Fruit fly (Drosophila melanogaster) whole organism, adult: ENCODE data around the gene vilya.

Experiments used
- CG11617 ChIP-seq: fragments of 200-800 bp; sonication (Bioruptor generic); optimal IDR thresholded peaks from 2 replicates; lab custom pipeline; 2017; ENCODE audit warnings: mild to moderate bottlenecking, missing biosample characterization, missing genetic modification reagents, missing genetic modification characterization
- CG14711 ChIP-seq: fragments of 200-800 bp; sonication (Bioruptor generic); optimal IDR thresholded peaks from 2 replicates; lab custom pipeline; 2018; ENCODE audit warnings: missing biosample characterization, mild to moderate bottlenecking, missing genetic modification characterization, moderate library complexity
- CG5204 ChIP-seq: fragments of 200-800 bp; sonication (Bioruptor generic); optimal IDR thresholded peaks from 2 replicates; lab custom pipeline; 2016; ENCODE audit warnings: missing biosample characterization, missing genetic modification characterization
- Clk ChIP-seq: fragments of 200-800 bp; sonication (Bioruptor generic); optimal IDR thresholded peaks from 2 replicates; lab custom pipeline; 2017; ENCODE audit warnings: missing biosample characterization, missing genetic modification characterization
- Hr96 ChIP-seq: fragments of 200-800 bp; sonication (Bioruptor generic); optimal IDR thresholded peaks from 2 replicates; lab custom pipeline; 2016; ENCODE audit warnings: missing biosample characterization, missing genetic modification characterization
- bab1 ChIP-seq: fragments of 200-800 bp; sonication (Bioruptor generic); optimal IDR thresholded peaks from 3 replicates; lab custom pipeline; 2019; ENCODE audit warnings: missing biosample characterization, mild to moderate bottlenecking, missing genetic modification characterization, moderate library complexity
- cic ChIP-seq: fragments of 200-800 bp; sonication (Bioruptor generic); optimal IDR thresholded peaks from 2 replicates; lab custom pipeline; 2017; ENCODE audit warnings: missing biosample characterization, mild to moderate bottlenecking, missing genetic modification characterization, moderate library complexity
- ovo ChIP-seq: fragments of 200-800 bp; sonication (Bioruptor generic); optimal IDR thresholded peaks from 2 replicates; lab custom pipeline; 2016; ENCODE audit warnings: missing biosample characterization, missing genetic modification characterization
- tj ChIP-seq: fragments of 200-800 bp; sonication (Bioruptor generic); optimal IDR thresholded peaks from 3 replicates; lab custom pipeline; 2017; ENCODE audit warnings: missing biosample characterization, mild to moderate bottlenecking, missing genetic modification characterization, moderate library complexity
- toe ChIP-seq: fragments of 200-800 bp; sonication (Bioruptor generic); optimal IDR thresholded peaks from 2 replicates; lab custom pipeline; 2016; ENCODE audit warnings: missing biosample characterization, missing genetic modification characterization

dm6 chrX:2757400-2757799 lies 30.9 kb downstream of the vilya start:
- no peak for TF ChIP-seq cic (GFP tag; lab: Kevin White, UChicago)
- TF ChIP-seq ovo = no peak
- no peak for TF ChIP-seq toe (GFP tag; lab: Kevin White, UChicago)
- TF ChIP-seq Hr96 = no peak
- TF ChIP-seq CG5204 = no peak
- TF ChIP-seq CG14711 = no peak
- TF ChIP-seq bab1 (GFP tag; lab: Kevin White, UChicago) = no peak
- TF ChIP-seq Clk (GFP tag; lab: Kevin White, UChicago) = no peak
- no peak for TF ChIP-seq CG11617 (GFP tag; lab: Kevin White, UChicago)
- TF ChIP-seq tj (GFP tag; lab: Kevin White, UChicago) = no peak
